Fruit fly (Drosophila melanogaster): ENCODE results near the gene eff.
A peak's percentile ranks its signal among the peaks of the same experiment; 100 is the strongest.

Gene eff

DNA sequence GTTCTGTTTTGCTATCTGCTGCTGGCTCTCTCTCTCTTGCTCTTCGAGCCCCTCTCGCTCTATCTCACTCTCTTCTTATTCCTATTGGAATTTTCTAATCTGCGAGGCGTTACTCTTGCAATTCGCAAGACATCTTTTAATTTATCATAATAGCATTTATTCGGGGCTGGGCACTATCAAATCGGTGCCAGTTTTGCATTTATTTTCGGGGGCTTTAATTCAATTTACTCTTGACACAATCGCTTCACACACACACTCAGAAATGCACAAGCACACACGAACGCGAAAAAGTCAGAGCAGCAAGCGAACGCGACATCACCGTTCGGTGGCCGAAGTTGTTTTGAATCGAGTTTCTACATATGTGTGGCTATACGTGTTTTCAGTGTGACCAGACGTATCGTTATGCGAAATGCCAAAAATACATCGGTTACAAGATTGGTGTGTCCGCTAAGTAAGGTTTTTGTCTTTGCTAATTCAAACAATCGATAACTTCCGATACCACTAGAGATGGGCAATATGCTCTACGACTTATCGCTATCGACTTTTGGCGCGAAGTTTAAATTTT lies 44.1 kb downstream of the eff start, which contains the start of gene Meltrin:
Gene Meltrin, minus strand, starts transcription at position 344 of the 565 bp plus-strand sequence.
- TF ChIP-seq Nf-YC (tag; optimal IDR thresholded peaks at IDR 0.05), result peak; percentile 79
- TF ChIP-seq org-1 (GFP tag; optimal IDR thresholded peaks at IDR 0.05), result peak; percentile 20
- TF ChIP-seq Scr (GFP tag; IDR thresholded peaks at IDR 0.05; ENCODE audit: partially characterized antibody), result no peak
- TF ChIP-seq gro (GFP tag; optimal IDR thresholded peaks at IDR 0.05), result peak; percentile 87
- TF ChIP-seq nerfin-1 (tag; optimal IDR thresholded peaks at IDR 0.05), result peak; percentile 96
- TF ChIP-seq CG11398 (GFP tag; optimal IDR thresholded peaks at IDR 0.05), result peak; percentile 71
- TF ChIP-seq Vsx1 (GFP tag; optimal IDR thresholded peaks at IDR 0.05), result peak; percentile 10
- peak; percentile 44 for TF ChIP-seq CG12219 (GFP tag; optimal IDR thresholded peaks at IDR 0.05)
- peak; percentile 95 for TF ChIP-seq Sry-δ (GFP tag; optimal IDR thresholded peaks at IDR 0.05)
- peak; percentile 91 for TF ChIP-seq CG12659 (GFP tag; optimal IDR thresholded peaks at IDR 0.05)
- TF ChIP-seq pita (GFP tag; optimal IDR thresholded peaks at IDR 0.05), result peak; percentile 96
- TF ChIP-seq ci (GFP tag; IDR thresholded peaks at IDR 0.05), result no peak
- TF ChIP-seq CG2678 (tag; optimal IDR thresholded peaks at IDR 0.05), result peak; percentile 58
- peak; percentile 19 for TF ChIP-seq Antp (GFP tag; optimal IDR thresholded peaks at IDR 0.05)
- TF ChIP-seq sqz (GFP tag; optimal IDR thresholded peaks at IDR 0.05), result peak; percentile 59
- peak; percentile 56 for TF ChIP-seq NfI (GFP tag; optimal IDR thresholded peaks at IDR 0.05)
- TF ChIP-seq CG18619 (GFP tag; optimal IDR thresholded peaks at IDR 0.05), result peak; percentile 10
- peak; percentile 64 for TF ChIP-seq CG7745 (tag; optimal IDR thresholded peaks at IDR 0.05)
- peak; percentile 48 for TF ChIP-seq tap (tag; optimal IDR thresholded peaks at IDR 0.05)
- TF ChIP-seq ase (GFP tag; IDR thresholded peaks at IDR 0.05), result no peak
- peak; percentile 45 for TF ChIP-seq CG13424 (tag; optimal IDR thresholded peaks at IDR 0.05)
- no peak for TF ChIP-seq CG9932 (GFP tag; IDR thresholded peaks at IDR 0.05)
- TF ChIP-seq jing (GFP tag; optimal IDR thresholded peaks at IDR 0.05), result no peak
- TF ChIP-seq CG11504 (tag; optimal IDR thresholded peaks at IDR 0.05), result peak; percentile 50
- no peak for TF ChIP-seq CG9215 (GFP tag; IDR thresholded peaks at IDR 0.05)
- TF ChIP-seq cg (GFP tag; optimal IDR thresholded peaks at IDR 0.05), result peak; percentile 97
- no peak for TF ChIP-seq ro (GFP tag; IDR thresholded peaks at IDR 0.05)
- TF ChIP-seq dm (GFP tag; optimal IDR thresholded peaks at IDR 0.05), result peak; percentile 34
- TF ChIP-seq Xbp1 (GFP tag; optimal IDR thresholded peaks at IDR 0.05), result peak; percentile 57
- peak; percentile 79 for TF ChIP-seq CG8290 (GFP tag; optimal IDR thresholded peaks at IDR 0.05)
- peak; percentile 60 to 91 for TF ChIP-seq CG8290 (tag; optimal IDR thresholded peaks at IDR 0.05)
- TF ChIP-seq zen (tag; optimal IDR thresholded peaks at IDR 0.05), result peak; percentile 18
- TF ChIP-seq CG14710 (tag; optimal IDR thresholded peaks at IDR 0.05), result peak; percentile 77
- peak; percentile 36 for TF ChIP-seq CG11723 (GFP tag; optimal IDR thresholded peaks at IDR 0.05)
- peak; percentile 39 to 56 for TF ChIP-seq bsh (GFP tag; optimal IDR thresholded peaks at IDR 0.05)
- TF ChIP-seq CG1832 (GFP tag; optimal IDR thresholded peaks at IDR 0.05), result peak; percentile 72
- peak; percentile 43 for TF ChIP-seq CG9609 (GFP tag; optimal IDR thresholded peaks at IDR 0.05)
- TF ChIP-seq HmgD (GFP tag; optimal IDR thresholded peaks at IDR 0.05), result peak; percentile 51
- peak; percentile 87 for TF ChIP-seq MESR4 (GFP tag; optimal IDR thresholded peaks at IDR 0.05)
- TF ChIP-seq sens-2 (GFP tag; IDR thresholded peaks at IDR 0.05), result no peak
- peak; percentile 73 for TF ChIP-seq CG3838 (GFP tag; optimal IDR thresholded peaks at IDR 0.05)
- TF ChIP-seq onecut (GFP tag; IDR thresholded peaks at IDR 0.05), result peak; percentile 55
- TF ChIP-seq CG10462 (GFP tag; optimal IDR thresholded peaks at IDR 0.05), result no peak
- TF ChIP-seq mam (GFP tag; optimal IDR thresholded peaks at IDR 0.05), result peak; percentile 49
- TF ChIP-seq CG17359 (tag; optimal IDR thresholded peaks at IDR 0.05), result peak; percentile 53
- TF ChIP-seq Asciz (GFP tag; optimal IDR thresholded peaks at IDR 0.05), result peak; percentile 17
- peak; percentile 77 for TF ChIP-seq CG10543 (GFP tag; optimal IDR thresholded peaks at IDR 0.05)
- peak; percentile 38 for TF ChIP-seq CG2120 (GFP tag; optimal IDR thresholded peaks at IDR 0.05)
- no peak for TF ChIP-seq CG14014 (GFP tag; IDR thresholded peaks at IDR 0.05)
- TF ChIP-seq CG9797 (GFP tag; optimal IDR thresholded peaks at IDR 0.05), result peak; percentile 97

All from whole organism, embryonic.